Fruit fly (Drosophila melanogaster): Measurements from ENCODE around the gene CG14937.

The CG14937 gene

DNA sequence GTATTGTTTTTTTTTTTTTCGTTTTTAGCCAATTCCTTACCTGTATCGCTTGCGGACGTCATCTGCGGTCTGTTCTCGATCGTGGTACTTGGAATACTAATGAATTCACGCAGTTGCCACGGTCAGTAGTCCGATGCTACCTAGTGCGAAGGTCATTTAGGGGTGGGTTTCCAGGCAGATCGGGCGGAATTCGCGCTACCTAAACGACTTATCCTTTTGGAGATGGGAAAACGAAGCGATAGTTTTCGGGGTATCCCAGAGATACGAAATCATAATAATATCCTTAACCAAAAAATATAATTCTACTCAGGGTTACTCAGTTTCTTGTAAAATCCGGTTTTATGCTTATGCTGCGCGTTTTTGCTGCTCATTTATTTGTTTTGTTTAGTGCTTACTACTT, at the start of gene CG14937:
Gene CG14937 (minus strand): TSS at position 101 of the 400 bp plus-strand sequence.
- TF ChIP-seq insv (optimal IDR thresholded peaks at IDR 0.05) = no peak
- TF ChIP-seq h (optimal IDR thresholded peaks at IDR 0.05) = no peak
- no peak for TF ChIP-seq psq (optimal IDR thresholded peaks at IDR 0.05)
- no peak for TF ChIP-seq Sin3A (optimal IDR thresholded peaks at IDR 0.05)
- no peak for TF ChIP-seq Myc (optimal IDR thresholded peaks at IDR 0.05)
- no peak for TF ChIP-seq ttk (optimal IDR thresholded peaks at IDR 0.05)

DNA sequence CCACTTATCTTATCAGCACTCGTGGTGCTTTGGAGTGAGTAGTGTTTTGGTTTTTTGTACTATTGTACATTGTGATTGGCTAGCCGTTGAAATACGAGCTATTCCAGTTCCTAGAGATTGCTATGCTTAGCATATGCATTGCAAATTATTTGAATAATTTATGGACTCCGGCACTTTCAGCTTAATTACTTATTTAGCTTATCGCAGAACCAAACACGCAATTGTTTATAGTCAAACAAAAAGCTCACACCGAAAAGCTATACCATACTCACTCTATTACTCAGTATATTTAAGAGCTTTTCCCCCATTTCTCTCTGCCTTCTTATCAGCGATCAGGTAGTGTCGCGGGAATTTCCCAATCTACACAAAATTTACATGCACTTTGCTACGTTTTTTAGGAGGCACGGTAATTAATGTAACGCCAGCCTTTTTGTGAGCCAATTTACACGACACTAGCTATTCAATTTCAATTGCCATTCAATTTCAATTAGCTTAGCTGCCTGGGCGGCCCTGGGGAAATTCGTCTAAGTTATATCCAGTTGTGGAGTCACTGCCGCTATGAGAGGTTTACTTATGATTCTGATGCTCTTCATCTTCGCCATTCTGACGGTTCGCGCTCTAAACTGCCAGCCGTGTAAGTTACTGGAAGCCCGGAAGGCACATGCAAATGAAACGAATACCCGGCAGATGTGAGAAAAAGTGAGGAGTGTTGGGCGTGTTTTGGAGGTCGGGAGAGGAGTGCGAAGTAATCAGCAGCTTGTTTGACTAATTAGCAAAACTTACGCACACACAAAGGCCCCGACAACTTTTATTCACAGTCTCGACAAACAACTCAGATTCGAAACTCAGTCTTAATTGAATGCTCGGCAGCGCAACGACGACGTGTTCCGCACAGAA, 48.7 kb upstream of the CG14937 start, which contains the start of the genes CG44008, CG14933, CG46426 and CG42486:
Gene CG44008 (minus strand): TSS at position 155 of the 897 bp plus-strand sequence.
Gene CG14933 (plus strand): TSS at position 538 of the 897 bp plus-strand sequence.
Gene CG46426 (plus strand): TSS at position 538 of the 897 bp plus-strand sequence.
Gene CG42486 (plus strand): TSS at position 847 of the 897 bp plus-strand sequence.
- TF ChIP-seq insv (optimal IDR thresholded peaks at IDR 0.05) (no peak), Sin3A (optimal IDR thresholded peaks at IDR 0.05) (no peak), ttk (optimal IDR thresholded peaks at IDR 0.05) (no peak), h (optimal IDR thresholded peaks at IDR 0.05) (no peak), Myc (optimal IDR thresholded peaks at IDR 0.05) (no peak), psq (optimal IDR thresholded peaks at IDR 0.05) (no peak)

DNA sequence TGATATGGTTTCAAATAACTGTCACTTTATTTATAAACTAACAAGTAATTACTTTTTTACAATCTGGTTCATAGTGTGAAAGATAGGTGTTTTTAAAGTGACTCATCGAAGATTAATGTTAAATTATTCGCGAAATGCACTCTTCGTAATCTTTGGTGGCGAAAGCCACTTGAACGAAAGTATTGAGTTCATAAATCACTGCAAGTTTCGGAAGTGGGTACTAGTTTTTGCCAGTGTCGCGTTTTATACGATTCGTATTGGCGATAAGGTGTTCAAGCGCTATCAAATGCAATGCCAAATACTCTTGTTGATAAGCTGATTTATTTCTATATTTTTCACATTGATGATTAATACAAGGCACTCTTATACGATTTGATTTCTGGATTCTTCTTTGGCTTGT, 47.7 kb upstream of the CG14937 start:
- TF ChIP-seq ttk (optimal IDR thresholded peaks at IDR 0.05) (no peak), psq (optimal IDR thresholded peaks at IDR 0.05) (no peak), insv (optimal IDR thresholded peaks at IDR 0.05) (no peak), Myc (optimal IDR thresholded peaks at IDR 0.05) (no peak), h (optimal IDR thresholded peaks at IDR 0.05) (no peak), Sin3A (optimal IDR thresholded peaks at IDR 0.05) (no peak)

DNA sequence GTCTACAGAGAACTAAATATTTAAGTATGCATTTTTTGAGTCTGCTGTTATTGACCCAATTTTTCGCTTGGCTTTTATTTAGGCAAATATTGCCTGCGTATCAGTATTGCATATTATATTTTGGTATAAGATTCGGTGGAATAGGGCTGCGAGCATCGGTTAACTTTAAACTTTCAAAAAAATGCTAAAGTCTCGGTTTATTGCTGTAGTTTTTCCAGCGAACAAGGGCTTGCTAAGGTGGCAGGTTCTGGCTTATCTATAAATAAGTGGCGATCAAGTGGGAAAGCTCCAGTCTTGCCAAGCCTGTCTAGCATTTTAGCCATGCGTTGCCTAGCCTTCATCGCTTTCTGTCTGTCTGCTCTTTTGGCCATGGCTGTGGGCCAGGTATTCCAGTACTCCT, 46.5 kb upstream of the CG14937 start, which contains the start of gene CG31704:
Gene CG31704 (plus strand): TSS at position 301 of the 400 bp plus-strand sequence.
- no peak for TF ChIP-seq Myc (optimal IDR thresholded peaks at IDR 0.05)
- TF ChIP-seq Sin3A (optimal IDR thresholded peaks at IDR 0.05) = no peak
- TF ChIP-seq ttk (optimal IDR thresholded peaks at IDR 0.05) = no peak
- no peak for TF ChIP-seq h (optimal IDR thresholded peaks at IDR 0.05)
- TF ChIP-seq psq (optimal IDR thresholded peaks at IDR 0.05) = no peak
- TF ChIP-seq insv (optimal IDR thresholded peaks at IDR 0.05) = no peak

DNA sequence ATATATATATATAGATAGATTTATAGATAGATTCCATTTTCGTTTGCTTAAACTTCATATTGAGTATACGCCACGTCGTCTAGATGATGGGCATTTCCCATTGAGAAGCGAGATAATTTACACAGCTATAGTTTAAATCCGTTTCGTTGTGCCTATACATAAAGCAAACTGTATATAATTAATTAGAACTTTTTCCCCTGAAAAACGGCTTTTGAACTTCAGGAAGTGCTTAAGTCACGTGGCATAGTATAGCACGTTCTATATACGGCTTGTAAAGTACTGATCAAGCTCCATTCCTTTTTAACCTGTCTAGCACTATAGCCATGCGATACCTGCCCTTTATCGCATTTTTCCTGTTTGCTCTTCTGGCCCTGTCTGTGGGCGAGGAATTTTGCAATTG, 45.7 kb upstream of the CG14937 start, which contains the start of gene Sfp33A3:
Gene Sfp33A3 (plus strand): TSS at position 301 of the 400 bp plus-strand sequence.
- TF ChIP-seq insv (optimal IDR thresholded peaks at IDR 0.05) (no peak), h (optimal IDR thresholded peaks at IDR 0.05) (no peak), Myc (optimal IDR thresholded peaks at IDR 0.05) (no peak), Sin3A (optimal IDR thresholded peaks at IDR 0.05) (no peak), ttk (optimal IDR thresholded peaks at IDR 0.05) (no peak), psq (optimal IDR thresholded peaks at IDR 0.05) (no peak)

DNA sequence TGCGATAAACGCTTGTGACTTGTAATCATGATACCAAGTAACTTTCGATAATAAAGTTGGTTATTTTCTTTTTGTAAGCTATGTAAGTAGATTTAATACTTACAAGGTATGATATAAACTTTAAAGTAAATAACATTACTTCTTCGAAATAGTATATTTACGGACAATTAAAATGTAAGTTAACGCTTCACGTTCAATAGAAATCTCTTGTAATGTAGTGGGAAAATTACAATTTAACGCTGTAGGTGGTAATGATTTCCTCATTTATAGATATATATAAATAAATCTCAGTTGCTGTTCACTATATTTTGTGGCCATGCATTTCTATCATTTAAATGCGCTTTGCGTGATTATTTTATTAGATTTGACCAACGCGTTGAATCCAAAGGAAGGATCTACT, 43.5 kb upstream of the CG14937 start, which contains the start of gene Sfp33A2:
Gene Sfp33A2 (plus strand): TSS at position 301 of the 400 bp plus-strand sequence.
- no peak for TF ChIP-seq h (optimal IDR thresholded peaks at IDR 0.05)
- TF ChIP-seq Sin3A (optimal IDR thresholded peaks at IDR 0.05) = no peak
- TF ChIP-seq psq (optimal IDR thresholded peaks at IDR 0.05) = no peak
- TF ChIP-seq insv (optimal IDR thresholded peaks at IDR 0.05) = no peak
- TF ChIP-seq ttk (optimal IDR thresholded peaks at IDR 0.05) = no peak
- no peak for TF ChIP-seq Myc (optimal IDR thresholded peaks at IDR 0.05)

DNA sequence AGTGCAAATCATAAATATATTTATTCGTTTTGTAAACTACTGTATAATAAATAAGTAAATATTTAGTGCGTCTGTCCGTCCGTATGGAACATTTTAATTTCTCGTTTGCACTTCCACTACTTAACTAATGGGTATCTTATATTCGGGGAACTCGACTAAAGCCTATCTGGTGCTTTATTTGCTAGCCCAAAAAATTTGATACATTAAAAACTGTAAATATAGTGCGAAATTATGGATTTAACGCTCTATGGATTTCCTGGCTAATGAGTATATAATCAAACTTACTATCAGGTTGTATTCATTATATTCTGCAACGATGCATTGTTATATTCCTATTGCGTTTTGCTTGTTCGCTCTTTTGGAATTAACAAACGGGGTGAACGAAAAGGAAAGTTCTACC, 43.1 kb upstream of the CG14937 start, which contains the start of gene Sfp33A4:
Gene Sfp33A4 (plus strand): TSS at position 301 of the 400 bp plus-strand sequence.
- TF ChIP-seq psq (optimal IDR thresholded peaks at IDR 0.05) (no peak), Myc (optimal IDR thresholded peaks at IDR 0.05) (no peak), ttk (optimal IDR thresholded peaks at IDR 0.05) (no peak), Sin3A (optimal IDR thresholded peaks at IDR 0.05) (no peak), h (optimal IDR thresholded peaks at IDR 0.05) (no peak), insv (optimal IDR thresholded peaks at IDR 0.05) (no peak)

DNA sequence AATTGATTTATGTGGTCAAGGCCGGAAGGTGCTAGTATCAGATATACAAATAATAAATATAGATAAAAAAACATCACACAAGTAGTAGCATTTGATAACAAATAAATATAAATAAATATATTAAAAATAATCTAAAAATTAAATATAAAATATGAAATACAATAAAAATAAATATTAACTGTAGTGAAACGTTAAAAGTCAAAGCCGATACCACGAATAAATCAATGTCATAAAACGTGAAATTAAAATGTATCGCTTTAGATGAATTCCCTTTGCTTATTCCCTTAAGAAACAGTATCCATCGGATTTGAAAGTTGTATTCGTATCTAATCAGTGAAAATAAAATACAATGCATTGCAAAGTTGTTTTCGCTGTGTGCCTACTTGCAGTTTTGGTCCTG, 40.4 kb upstream of the CG14937 start, which contains the start of gene CG45012:
Gene CG45012 (plus strand): TSS at position 301 of the 400 bp plus-strand sequence.
- TF ChIP-seq Sin3A (optimal IDR thresholded peaks at IDR 0.05) (no peak), insv (optimal IDR thresholded peaks at IDR 0.05) (no peak), Myc (optimal IDR thresholded peaks at IDR 0.05) (no peak), psq (optimal IDR thresholded peaks at IDR 0.05) (no peak), h (optimal IDR thresholded peaks at IDR 0.05) (no peak), ttk (optimal IDR thresholded peaks at IDR 0.05) (no peak)

DNA sequence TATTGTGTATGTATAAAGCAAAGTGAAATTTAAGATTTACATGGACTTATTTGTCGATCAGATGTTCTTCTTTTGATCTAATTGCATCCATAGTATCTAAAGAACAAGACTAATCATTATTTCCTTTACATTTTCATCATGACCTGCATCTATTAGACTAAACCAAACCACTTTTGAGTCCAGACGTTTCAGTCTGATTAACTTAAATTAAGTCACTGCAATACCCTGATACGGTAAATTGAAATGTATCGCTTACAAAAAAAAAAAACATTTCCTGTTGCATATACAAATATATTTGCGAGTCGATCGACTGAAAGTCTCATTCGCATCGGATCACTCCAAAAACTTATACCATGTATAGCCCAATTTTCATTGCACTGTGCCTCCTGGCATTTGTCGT, 39.9 kb upstream of the CG14937 start, which contains the start of gene CG45011:
Gene CG45011 (plus strand): TSS at position 301 of the 400 bp plus-strand sequence.
- TF ChIP-seq Myc (optimal IDR thresholded peaks at IDR 0.05) (no peak), ttk (optimal IDR thresholded peaks at IDR 0.05) (no peak), psq (optimal IDR thresholded peaks at IDR 0.05) (no peak), h (optimal IDR thresholded peaks at IDR 0.05) (no peak), Sin3A (optimal IDR thresholded peaks at IDR 0.05) (no peak), insv (optimal IDR thresholded peaks at IDR 0.05) (no peak)

DNA sequence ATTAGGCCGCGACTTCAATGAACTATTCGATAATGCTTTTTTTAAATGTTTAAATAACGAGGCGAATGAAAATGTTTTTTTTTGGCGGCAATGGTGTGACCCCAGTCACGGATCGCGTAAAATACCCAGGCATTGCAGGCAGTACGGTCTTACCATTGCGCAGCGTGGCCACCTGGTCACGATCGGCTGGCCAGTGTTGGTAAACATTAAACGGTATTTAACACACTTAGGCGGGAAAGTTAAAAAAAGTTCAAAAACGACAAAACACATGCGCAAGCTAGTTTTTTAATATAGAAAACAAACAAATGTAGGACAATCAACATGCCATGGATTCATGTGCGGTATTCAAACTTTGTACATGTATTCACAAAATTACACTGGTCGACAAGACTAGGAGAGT, 35.4 kb upstream of the CG14937 start, which contains the start of gene esc:
Gene esc (minus strand): TSS at position 129 of the 400 bp plus-strand sequence.
- no peak for TF ChIP-seq ttk (optimal IDR thresholded peaks at IDR 0.05)
- TF ChIP-seq Sin3A (optimal IDR thresholded peaks at IDR 0.05) = no peak
- TF ChIP-seq psq (optimal IDR thresholded peaks at IDR 0.05) = no peak
- no peak for TF ChIP-seq h (optimal IDR thresholded peaks at IDR 0.05)

DNA sequence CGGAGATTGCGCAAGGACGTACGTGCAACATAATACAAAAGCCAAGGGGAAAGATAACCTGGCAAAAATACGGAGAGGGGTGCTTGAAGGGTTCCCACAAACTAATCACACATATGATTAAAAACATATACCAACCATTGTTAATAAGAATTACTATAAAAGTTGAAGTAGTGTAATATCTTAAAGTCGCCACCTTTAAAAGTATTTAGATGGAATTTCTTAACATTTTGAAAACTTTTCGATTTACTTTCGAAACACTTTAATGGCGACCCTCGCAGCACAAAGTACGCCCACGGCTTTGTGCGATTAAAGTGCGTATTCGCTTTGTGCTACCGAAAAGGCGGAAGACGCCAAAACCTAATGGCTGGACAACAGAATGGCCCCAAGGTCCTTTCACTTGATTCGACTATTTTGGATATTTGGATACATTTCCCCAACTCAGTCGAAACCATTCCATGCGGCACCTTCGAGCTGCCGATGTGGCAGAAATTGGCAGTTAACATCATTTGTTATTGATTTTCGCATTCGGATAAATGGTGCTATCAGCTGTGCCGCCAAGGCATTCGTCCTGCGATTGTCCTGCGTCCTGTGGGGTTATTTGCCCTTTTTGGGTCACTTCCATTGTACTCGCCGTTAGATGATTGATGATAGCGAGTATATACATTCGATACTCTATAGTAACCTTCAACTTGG, 29.7 kb upstream of the CG14937 start:
- TF ChIP-seq Myc (optimal IDR thresholded peaks at IDR 0.05) = no peak
- TF ChIP-seq Sin3A (optimal IDR thresholded peaks at IDR 0.05) = no peak
- no peak for TF ChIP-seq h (optimal IDR thresholded peaks at IDR 0.05)
- no peak for TF ChIP-seq insv (optimal IDR thresholded peaks at IDR 0.05)
- TF ChIP-seq psq (optimal IDR thresholded peaks at IDR 0.05) = no peak
- TF ChIP-seq ttk (optimal IDR thresholded peaks at IDR 0.05) = no peak

All from Kc167 (cell line).